Worm (Caenorhabditis elegans) whole organism, L4 larva: ENCODE results near the gene melo-1.

Experiments used
- F10B5.3 ChIP-seq: sonication (generic microtip); optimal IDR thresholded peaks from 2 replicates; lab custom pipeline; 2016; ENCODE audit warnings: mild to moderate bottlenecking, missing genetic modification characterization, missing compliant biosample characterization
- F37D6.2 ChIP-seq: sonication (generic microtip); optimal IDR thresholded peaks from 2 replicates; lab custom pipeline; 2016; ENCODE audit warnings: mild to moderate bottlenecking, missing genetic modification characterization, missing compliant biosample characterization
- F49E8.2 ChIP-seq: sonication (generic microtip); optimal IDR thresholded peaks from 2 replicates; lab custom pipeline; 2016; ENCODE audit warnings: missing compliant biosample characterization, mild to moderate bottlenecking, missing genetic modification characterization, borderline replicate concordance
- T20F7.1 ChIP-seq: fragments of 200-800 bp; sonication (Bioruptor generic); optimal IDR thresholded peaks from 2 replicates; lab custom pipeline; 2018; ENCODE audit warnings: mild to moderate bottlenecking, missing genetic modification characterization, missing compliant biosample characterization
- T26A8.4 ChIP-seq: fragments of 200-800 bp; sonication (Bioruptor generic); IDR thresholded peaks from 2 replicates; pipeline ENCODE4 v1.3.6; 2022; ENCODE audit warnings: missing genetic modification characterization, missing compliant biosample characterization
- Y105C5A.15 ChIP-seq: fragments of 200-800 bp; sonication (Bioruptor generic); IDR thresholded peaks from 2 replicates; pipeline ENCODE4 v1.3.6; 2022; ENCODE audit warnings: missing genetic modification characterization, missing compliant biosample characterization
- Y48G9A.11 ChIP-seq: fragments of 200-800 bp; sonication (Bioruptor generic); IDR thresholded peaks from 2 replicates; pipeline ENCODE4 v1.3.6; 2022; ENCODE audit warnings: missing genetic modification reagents, missing genetic modification characterization, missing compliant biosample characterization
- aly-2 ChIP-seq: sonication (generic microtip); optimal IDR thresholded peaks from 2 replicates; lab custom pipeline; 2018; ENCODE audit warnings: missing biosample characterization, missing genetic modification characterization
- ama-1 ChIP-seq: fragments of 150-350 bp; optimal IDR thresholded peaks from 2 replicates; lab custom pipeline; 2014; ENCODE audit warnings: inconsistent platforms, mixed read lengths
- arid-1 ChIP-seq: fragments of 200-800 bp; sonication (Bioruptor generic); conservative IDR thresholded peaks from 2 replicates; pipeline ENCODE4 v1.3.6; 2022; ENCODE audit warnings: missing genetic modification reagents, missing genetic modification characterization, missing compliant biosample characterization
- ceh-20 ChIP-seq: fragments of 200-800 bp; sonication (Bioruptor generic); IDR thresholded peaks from 2 replicates; pipeline ENCODE4 v1.3.6; 2022; ENCODE audit warnings: missing genetic modification reagents, missing genetic modification characterization, missing compliant biosample characterization
- ceh-28 ChIP-seq: fragments of 150-350 bp; optimal IDR thresholded peaks from 2 replicates; lab custom pipeline; 2014; ENCODE audit warnings: missing biosample characterization, missing genetic modification reagents, missing genetic modification characterization
- ceh-44 ChIP-seq: fragments of 200-800 bp; sonication (Bioruptor generic); IDR thresholded peaks from 2 replicates; pipeline ENCODE4 v1.3.6; 2022; ENCODE audit warnings: missing genetic modification reagents, missing genetic modification characterization, missing compliant biosample characterization
- ces-1 ChIP-seq: fragments of 150-350 bp; sonication (generic microtip); optimal IDR thresholded peaks from 4 replicates; lab custom pipeline; 2014; ENCODE audit warnings: missing biosample characterization, missing genetic modification reagents, missing genetic modification characterization
- cey-2 ChIP-seq: sonication (generic microtip); optimal IDR thresholded peaks from 3 replicates; lab custom pipeline; 2017; ENCODE audit warnings: missing genetic modification characterization, mild to moderate bottlenecking, missing compliant biosample characterization, antibody characterized with exemption, borderline replicate concordance; ENCODE audit not compliant: insufficient read depth
- daf-12 ChIP-seq: fragments of 150-350 bp; optimal IDR thresholded peaks from 2 replicates; lab custom pipeline; 2014; ENCODE audit warnings: missing biosample characterization, missing genetic modification reagents, missing genetic modification characterization
- daf-16 ChIP-seq, 3 experiments: sonication (generic microtip); optimal IDR thresholded peaks; 2 replicates each; lab custom pipeline; 2016 to 2017; ENCODE audit warnings: missing genetic modification characterization in 3 of 3, missing genetic modification reagents in 3 of 3, mild to moderate bottlenecking in 2 of 3, missing compliant biosample characterization in 2 of 3, missing biosample characterization in 1 of 3, moderate library complexity in 1 of 3
- dve-1 ChIP-seq: sonication (generic microtip); optimal IDR thresholded peaks from 2 replicates; lab custom pipeline; 2017; ENCODE audit warnings: antibody characterized with exemption, mild to moderate bottlenecking, missing genetic modification characterization, missing compliant biosample characterization; ENCODE audit not compliant: insufficient read depth
- egl-27 ChIP-seq: sonication (generic microtip); optimal IDR thresholded peaks from 3 replicates; lab custom pipeline; 2017; ENCODE audit warnings: missing biosample characterization, missing genetic modification reagents, missing genetic modification characterization
- hif-1 ChIP-seq, 2 experiments: sonication (generic microtip); optimal IDR thresholded peaks; 2 replicates each; lab custom pipeline; 2016 to 2017; ENCODE audit warnings: missing compliant biosample characterization in 2 of 2, missing genetic modification characterization in 2 of 2, missing genetic modification reagents in 2 of 2, missing genotype in 2 of 2, mild to moderate bottlenecking in 1 of 2
- jun-1 ChIP-seq: fragments of 150-350 bp; optimal IDR thresholded peaks from 2 replicates; lab custom pipeline; 2014; ENCODE audit warnings: missing biosample characterization, missing genetic modification reagents, missing genetic modification characterization
- lin-1 ChIP-seq: fragments of 200-800 bp; sonication (Bioruptor generic); IDR thresholded peaks from 2 replicates; pipeline ENCODE4 v1.3.6; 2022; ENCODE audit warnings: missing genetic modification reagents, missing genetic modification characterization, missing compliant biosample characterization
- lin-15B ChIP-seq: fragments of 150-350 bp; sonication (generic microtip); optimal IDR thresholded peaks from 3 replicates; lab custom pipeline; 2014; ENCODE audit warnings: missing biosample characterization, missing genetic modification characterization
- lin-39 ChIP-seq: fragments of 150-350 bp; optimal IDR thresholded peaks from 2 replicates; lab custom pipeline; 2014; ENCODE audit warnings: missing biosample characterization, missing genetic modification reagents, missing genetic modification characterization
- madf-5 ChIP-seq, 2 experiments: fragments of 200-800 bp; sonication (Bioruptor generic); IDR thresholded peaks; 2 replicates each; pipeline ENCODE4 v1.3.6; 2022; ENCODE audit warnings: missing compliant biosample characterization in 2 of 2, missing genetic modification characterization in 2 of 2
- mdl-1 ChIP-seq, 2 experiments: fragments of 150-350 bp in 1 of 2; sonication (generic microtip) in 1 of 2; optimal IDR thresholded peaks; 2 replicates each; lab custom pipeline; 2014 to 2017; ENCODE audit warnings: missing biosample characterization in 2 of 2, missing genetic modification characterization in 2 of 2
- mdt-29 ChIP-seq: fragments of 200-800 bp; sonication (Bioruptor generic); IDR thresholded peaks from 2 replicates; pipeline ENCODE4 v1.3.6; 2022; ENCODE audit warnings: missing genetic modification reagents, missing genetic modification characterization, missing compliant biosample characterization
- mxl-2 ChIP-seq: fragments of 200-800 bp; sonication (Bioruptor generic); conservative IDR thresholded peaks from 2 replicates; pipeline ENCODE4 v1.3.6; 2022; ENCODE audit warnings: missing genetic modification reagents, missing genetic modification characterization, missing compliant biosample characterization
- nhr-102 ChIP-seq: sonication (generic microtip); optimal IDR thresholded peaks from 2 replicates; lab custom pipeline; 2016; ENCODE audit warnings: mild to moderate bottlenecking, missing genetic modification characterization, moderate library complexity, missing compliant biosample characterization
- nhr-11 ChIP-seq: fragments of 150-350 bp; optimal IDR thresholded peaks from 2 replicates; lab custom pipeline; 2014; ENCODE audit warnings: missing biosample characterization, missing genetic modification characterization
- nhr-111 ChIP-seq: fragments of 200-800 bp; sonication (Bioruptor generic); optimal IDR thresholded peaks from 2 replicates; lab custom pipeline; 2018; ENCODE audit warnings: mild to moderate bottlenecking, missing genetic modification characterization, missing compliant biosample characterization
- nhr-25 ChIP-seq: sonication (generic microtip); optimal IDR thresholded peaks from 2 replicates; lab custom pipeline; 2017; ENCODE audit warnings: missing genetic modification characterization, mild to moderate bottlenecking, missing compliant biosample characterization, antibody characterized with exemption, moderate library complexity, borderline replicate concordance; ENCODE audit not compliant: insufficient read depth
- nhr-28 ChIP-seq: fragments of 150-350 bp; optimal IDR thresholded peaks from 2 replicates; lab custom pipeline; 2014; ENCODE audit warnings: missing biosample characterization, missing genetic modification characterization
- nhr-41 ChIP-seq: fragments of 200-800 bp; sonication (Bioruptor generic); IDR thresholded peaks from 2 replicates; pipeline ENCODE4 v1.3.6; 2022; ENCODE audit warnings: missing genetic modification reagents, missing genetic modification characterization, missing compliant biosample characterization
- nhr-77 ChIP-seq: fragments of 150-350 bp; optimal IDR thresholded peaks from 2 replicates; lab custom pipeline; 2014; ENCODE audit warnings: missing biosample characterization, missing genetic modification characterization
- pha-4 ChIP-seq, 2 experiments: fragments of 150-350 bp in 1 of 2; fragments of 200-800 bp in 1 of 2; sonication (Bioruptor generic) in 1 of 2; IDR thresholded peaks in 1 of 2; optimal IDR thresholded peaks in 1 of 2; 2 replicates each; pipeline versions ENCODE4 v1.3.6 to Lab custom; 2014 to 2022; ENCODE audit warnings: missing genetic modification characterization in 2 of 2, missing genetic modification reagents in 2 of 2, missing biosample characterization in 1 of 2, missing compliant biosample characterization in 1 of 2
- php-3 ChIP-seq: fragments of 200-800 bp; sonication (Bioruptor generic); IDR thresholded peaks from 2 replicates; pipeline ENCODE4 v1.3.6; 2022; ENCODE audit warnings: missing genetic modification reagents, missing genetic modification characterization, missing compliant biosample characterization
- rbr-2 ChIP-seq: sonication (generic microtip); optimal IDR thresholded peaks from 2 replicates; lab custom pipeline; 2016; ENCODE audit warnings: missing genotype, missing genetic modification characterization, missing compliant biosample characterization
- saeg-2 ChIP-seq: fragments of 200-800 bp; sonication (Bioruptor generic); IDR thresholded peaks from 2 replicates; pipeline ENCODE4 v1.3.6; 2022; ENCODE audit warnings: missing genetic modification reagents, missing genetic modification characterization, missing compliant biosample characterization
- skn-1 ChIP-seq: fragments of 150-350 bp; optimal IDR thresholded peaks from 2 replicates; lab custom pipeline; 2014; ENCODE audit warnings: missing biosample characterization, missing genetic modification characterization
- tag-97 ChIP-seq: fragments of 200-800 bp; sonication (Bioruptor generic); IDR thresholded peaks from 2 replicates; pipeline ENCODE4 v1.3.6; 2022; ENCODE audit warnings: missing genetic modification characterization, missing compliant biosample characterization
- unc-130 ChIP-seq: sonication (generic microtip); optimal IDR thresholded peaks from 2 replicates; lab custom pipeline; 2016; ENCODE audit warnings: missing genetic modification reagents, missing genetic modification characterization, missing compliant biosample characterization
- unc-39 ChIP-seq: sonication (generic microtip); optimal IDR thresholded peaks from 2 replicates; lab custom pipeline; 2017; ENCODE audit warnings: missing biosample characterization, missing genetic modification characterization
- unc-62 ChIP-seq, 3 experiments: fragments of 150-350 bp in 1 of 3; sonication (generic microtip); optimal IDR thresholded peaks in 2 of 3; peaks in 1 of 3; 1 replicate in 1 of 3; 2 replicates in 2 of 3; lab custom pipeline; 2014 to 2017; ENCODE audit warnings: missing biosample characterization in 3 of 3, missing genetic modification characterization in 3 of 3, missing genetic modification reagents in 3 of 3, missing genotype in 1 of 3
- zfp-2 ChIP-seq: sonication (generic microtip); optimal IDR thresholded peaks from 2 replicates; lab custom pipeline; 2016; ENCODE audit warnings: mild to moderate bottlenecking, missing genetic modification characterization, missing compliant biosample characterization
- zfp-3 ChIP-seq: fragments of 200-800 bp; sonication (Bioruptor generic); conservative IDR thresholded peaks from 2 replicates; pipeline ENCODE4 v1.3.6; 2022; ENCODE audit warnings: missing genetic modification reagents, missing genetic modification characterization, missing compliant biosample characterization
- zip-2 ChIP-seq: fragments of 150-350 bp; optimal IDR thresholded peaks from 2 replicates; lab custom pipeline; 2014; ENCODE audit warnings: missing biosample characterization, missing genetic modification characterization
- ztf-11 ChIP-seq: fragments of 150-350 bp; optimal IDR thresholded peaks from 2 replicates; lab custom pipeline; 2014; ENCODE audit warnings: missing biosample characterization, missing genetic modification characterization

melo-1 gene

DNA sequence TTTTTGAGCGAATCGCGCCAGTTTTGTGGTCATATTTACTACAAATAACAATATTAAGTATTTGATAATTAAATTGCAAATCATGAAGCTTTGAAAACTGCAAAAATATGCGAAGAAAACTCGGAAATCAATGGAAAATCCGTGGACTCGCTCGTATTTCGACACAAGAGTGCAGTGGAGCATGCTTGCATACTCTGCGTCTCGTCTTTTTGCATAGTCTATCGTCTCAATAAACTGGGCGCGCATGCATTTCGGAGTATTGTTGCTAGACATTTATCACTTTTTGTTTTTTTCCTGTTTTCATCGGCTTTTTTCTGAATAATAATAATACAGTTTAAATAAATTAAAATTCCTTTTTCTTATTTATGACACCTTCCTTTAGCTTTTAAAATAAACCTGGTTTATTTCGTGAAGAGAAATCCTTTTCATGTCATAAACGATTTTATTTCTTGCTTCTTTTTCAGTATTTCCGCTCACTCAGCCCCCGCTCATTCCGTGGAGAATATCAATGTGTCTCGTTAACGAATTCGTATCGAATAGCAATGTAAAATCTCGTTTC, 19.1 kb upstream of the melo-1 start, which contains the start of the genes mrps-7 and Y57G11C.3 (continued):
- peak; percentile 33 to 75 for TF ChIP-seq mdl-1 (tag; optimal IDR thresholded peaks at IDR 0.05; lab: Kevin White, UChicago)
- no peak for TF ChIP-seq ceh-44 (GFP tag; lab: Robert Waterston, UW)
- TF ChIP-seq ama-1 (lab: Kevin White, UChicago) = peak; percentile 58
- TF ChIP-seq skn-1 (tag; lab: Kevin White, UChicago) = no peak
- no peak for TF ChIP-seq ztf-11 (tag; lab: Kevin White, UChicago)
- TF ChIP-seq F37D6.2 (tag; lab: Kevin White, UChicago) = peak; percentile 55
- peak; percentile 85 for TF ChIP-seq rbr-2 (tag; lab: Kevin White, UChicago)
- TF ChIP-seq jun-1 = peak; percentile 71
- TF ChIP-seq arid-1 (GFP tag; lab: Robert Waterston, UW) = peak; percentile 61; the same call in 1 of the 2 replicates
- TF ChIP-seq madf-5 (GFP tag; IDR thresholded peaks at IDR 0.05; lab: Robert Waterston, UW) = no peak
- TF ChIP-seq daf-12 (tag; lab: Kevin White, UChicago) = no peak
- peak; percentile 28; the same call in 1 of the 2 replicates for TF ChIP-seq pha-4 (GFP tag; IDR thresholded peaks at IDR 0.05; lab: Robert Waterston, UW)
- TF ChIP-seq pha-4 (tag; optimal IDR thresholded peaks at IDR 0.05; lab: Kevin White, UChicago) = peak; percentile 91
- TF ChIP-seq php-3 (GFP tag; lab: Robert Waterston, UW) = peak; percentile 58; the same call in 1 of the 2 replicates
- TF ChIP-seq F49E8.2 = no peak
- peak; percentile 86 for TF ChIP-seq nhr-77 (tag; lab: Kevin White, UChicago)
- peak; percentile 77 for TF ChIP-seq lin-15B (tag; lab: Kevin White, UChicago)
- TF ChIP-seq saeg-2 (GFP tag; lab: Robert Waterston, UW) = no peak
- no peak for TF ChIP-seq Y105C5A.15 (GFP tag; lab: Robert Waterston, UW)
- TF ChIP-seq daf-16 (GFP tag; optimal IDR thresholded peaks at IDR 0.05; lab: Kevin White, UChicago) = peak; percentile 1 to 39
- TF ChIP-seq daf-16 (tag; optimal IDR thresholded peaks at IDR 0.05; lab: Kevin White, UChicago) = peak; percentile 49
- TF ChIP-seq nhr-25 (tag; lab: Kevin White, UChicago) = peak; percentile 6
- TF ChIP-seq nhr-41 (GFP tag; lab: Robert Waterston, UW) = no peak
- peak in 1 of 2 experiments; percentile 87 for TF ChIP-seq unc-62 (GFP tag; optimal IDR thresholded peaks at IDR 0.05 in 1 of 2; lab: Kevin White, UChicago)
- TF ChIP-seq unc-62 (tag; optimal IDR thresholded peaks at IDR 0.05; lab: Kevin White, UChicago) = no peak
- no peak for TF ChIP-seq egl-27 (tag; lab: Kevin White, UChicago)
- no peak for TF ChIP-seq unc-39 (tag; lab: Kevin White, UChicago)
- TF ChIP-seq tag-97 (GFP tag; lab: Robert Waterston, UW) = no peak
- TF ChIP-seq unc-130 = peak; percentile 27
- TF ChIP-seq ces-1 (GFP tag; lab: Kevin White, UChicago) = no peak
- peak; percentile 87 for TF ChIP-seq nhr-28 (tag; lab: Kevin White, UChicago)
- peak; percentile 97 for TF ChIP-seq dve-1 (tag; lab: Kevin White, UChicago)
- TF ChIP-seq cey-2 (tag; lab: Kevin White, UChicago) = no peak
- TF ChIP-seq aly-2 (tag; lab: Kevin White, UChicago) = no peak
- TF ChIP-seq ceh-20 (GFP tag; lab: Robert Waterston, UW) = no peak
- no peak for TF ChIP-seq zip-2 (tag; lab: Kevin White, UChicago)
- peak; percentile 96 for TF ChIP-seq Y48G9A.11 (GFP tag; lab: Robert Waterston, UW)
- TF ChIP-seq nhr-11 = peak; percentile 84
- no peak for TF ChIP-seq ceh-28
- TF ChIP-seq lin-39 = no peak
- peak; percentile 75 for TF ChIP-seq nhr-102 (tag; lab: Kevin White, UChicago)
- peak in 1 of 2 experiments; percentile 73 for TF ChIP-seq hif-1 (tag; optimal IDR thresholded peaks at IDR 0.05; lab: Kevin White, UChicago)
- TF ChIP-seq T26A8.4 (GFP tag; lab: Robert Waterston, UW) = peak; percentile 76
- TF ChIP-seq nhr-111 = no peak
- TF ChIP-seq lin-1 (GFP tag; lab: Robert Waterston, UW) = 0 out of 2 replicates have a peak, but pooled peaks have one; percentile 14
- peak; percentile 100 for TF ChIP-seq T20F7.1 (GFP tag; lab: Kevin White, UChicago)
- TF ChIP-seq mdt-29 (GFP tag; lab: Robert Waterston, UW) = no peak
- TF ChIP-seq zfp-2 (tag; lab: Kevin White, UChicago) = peak; percentile 45
- TF ChIP-seq mxl-2 (GFP tag; lab: Robert Waterston, UW) = no peak
- no peak for TF ChIP-seq zfp-3 (GFP tag; lab: Robert Waterston, UW)
- peak; percentile 26 for TF ChIP-seq F10B5.3 (tag; lab: Kevin White, UChicago)
